Fruit fly (Drosophila melanogaster) S2 (cell line): ENCODE data around the gene CG6790.

Experiments
- CG8478 ChIP-seq: fragments of >200 bp; optimal IDR thresholded peaks from 2 replicates; lab custom pipeline; 2018
- CTCF ChIP-seq, 2 experiments: fragments of >200 bp; optimal IDR thresholded peaks; 2 replicates each; lab custom pipeline; 2018

The CG6790 gene

dm6 chr3R:11562326-11563109, 16.0 kb downstream of the CG6790 start:
- TF ChIP-seq CG8478 (lab: Kevin White, UChicago) (no peak), CTCF (optimal IDR thresholded peaks at IDR 0.05; lab: Kevin White, UChicago) (no peak)

- TF ChIP-seq CG8478 (lab: Kevin White, UChicago): no peak
- no peak for TF ChIP-seq CTCF (optimal IDR thresholded peaks at IDR 0.05; lab: Kevin White, UChicago)
Observed at dm6 chr3R:11561648-11562047, 16.9 kb downstream of the CG6790 start.

dm6 chr3R:11557492-11557965, 21.0 kb downstream of the CG6790 start, which contains the start of gene CG10898:
TSS of gene CG10898 (plus strand) at chr3R:11557776.
- TF ChIP-seq CG8478 (lab: Kevin White, UChicago) (no peak), CTCF (optimal IDR thresholded peaks at IDR 0.05; lab: Kevin White, UChicago) (no peak)

- TF ChIP-seq CG8478 (lab: Kevin White, UChicago) (no peak), CTCF (optimal IDR thresholded peaks at IDR 0.05; lab: Kevin White, UChicago) (no peak)
Observed at dm6 chr3R:11554982-11555381, 23.6 kb downstream of the CG6790 start.

dm6 chr3R:11553845-11554244, 24.7 kb downstream of the CG6790 start, which contains the start of gene CG14708:
TSS of gene CG14708 (plus strand) at chr3R:11554145.
- TF ChIP-seq CTCF (optimal IDR thresholded peaks at IDR 0.05; lab: Kevin White, UChicago) (no peak), CG8478 (lab: Kevin White, UChicago) (no peak)

- TF ChIP-seq CTCF (optimal IDR thresholded peaks at IDR 0.05; lab: Kevin White, UChicago): no peak
- TF ChIP-seq CG8478 (lab: Kevin White, UChicago): no peak
Observed at dm6 chr3R:11551071-11551470, 27.5 kb downstream of the CG6790 start.

dm6 chr3R:11544150-11544549, 34.4 kb downstream of the CG6790 start:
- TF ChIP-seq CTCF (optimal IDR thresholded peaks at IDR 0.05; lab: Kevin White, UChicago): peak; percentile 72 to 79
- TF ChIP-seq CG8478 (lab: Kevin White, UChicago): no peak

- TF ChIP-seq CTCF (optimal IDR thresholded peaks at IDR 0.05; lab: Kevin White, UChicago): no peak
- TF ChIP-seq CG8478 (lab: Kevin White, UChicago): no peak
Observed at dm6 chr3R:11542899-11543619, 35.5 kb downstream of the CG6790 start, which contains the start of gene dpr4. TSS of gene dpr4 (minus strand) at chr3R:11542949.

dm6 chr3R:11531893-11532292, 46.7 kb downstream of the CG6790 start:
- TF ChIP-seq CTCF (optimal IDR thresholded peaks at IDR 0.05; lab: Kevin White, UChicago) (no peak), CG8478 (lab: Kevin White, UChicago) (no peak)
